Fruit fly (Drosophila melanogaster) whole organism, embryonic: ENCODE data around the gene RpL37A.

Source experiments
- ATbp ChIP-seq: fragments of 200-800 bp; sonication (Bioruptor generic); optimal IDR thresholded peaks from 2 replicates; lab custom pipeline; 2017; ENCODE audit warnings: missing biosample characterization, mild to moderate bottlenecking, missing genetic modification characterization, missing genetic modification reagents
- Asciz ChIP-seq: fragments of 200-800 bp; sonication (Bioruptor generic); optimal IDR thresholded peaks from 2 replicates; lab custom pipeline; 2017; ENCODE audit warnings: missing biosample characterization, mild to moderate bottlenecking, missing genetic modification characterization, missing genetic modification reagents
- CG10543 ChIP-seq: fragments of 200-800 bp; sonication (Bioruptor generic); optimal IDR thresholded peaks from 3 replicates; lab custom pipeline; 2017; ENCODE audit warnings: missing biosample characterization, mild to moderate bottlenecking, missing genetic modification characterization, moderate library complexity
- CG12071 ChIP-seq: fragments of 200-800 bp; sonication (Bioruptor generic); optimal IDR thresholded peaks from 3 replicates; lab custom pipeline; 2018; ENCODE audit warnings: missing biosample characterization, mild to moderate bottlenecking, missing genetic modification characterization
- CG14050 ChIP-seq: fragments of 200-800 bp; sonication (Bioruptor generic); IDR thresholded peaks from 3 replicates; pipeline ENCODE4 v1.3.6; 2022; ENCODE audit warnings: missing biosample characterization, missing genetic modification characterization
- CG14710 ChIP-seq: fragments of 200-800 bp; sonication (Bioruptor generic); optimal IDR thresholded peaks from 3 replicates; lab custom pipeline; 2019; ENCODE audit warnings: missing biosample characterization, mild to moderate bottlenecking, missing genetic modification characterization, moderate library complexity
- CG14860 ChIP-seq: fragments of 200-800 bp; sonication (Bioruptor generic); IDR thresholded peaks from 3 replicates; pipeline ENCODE4 v1.3.6; 2022; ENCODE audit warnings: missing biosample characterization, missing genetic modification characterization; ENCODE audit not compliant: partially characterized antibody
- CG14965 ChIP-seq: fragments of 200-800 bp; sonication (Bioruptor generic); optimal IDR thresholded peaks from 2 replicates; lab custom pipeline; 2016; ENCODE audit warnings: missing biosample characterization, missing genetic modification characterization, borderline replicate concordance
- CG18476 ChIP-seq: fragments of 200-800 bp; sonication (Bioruptor generic); optimal IDR thresholded peaks from 2 replicates; lab custom pipeline; 2016; ENCODE audit warnings: missing biosample characterization, mild to moderate bottlenecking, missing genetic modification characterization
- CG2202 ChIP-seq: fragments of 200-800 bp; sonication (Bioruptor generic); optimal IDR thresholded peaks from 2 replicates; lab custom pipeline; 2018; ENCODE audit warnings: missing biosample characterization, mild to moderate bottlenecking, missing genetic modification characterization
- CG2712 ChIP-seq: fragments of 200-800 bp; optimal IDR thresholded peaks from 3 replicates; lab custom pipeline; 2019; ENCODE audit warnings: missing biosample characterization, mild to moderate bottlenecking, missing genetic modification characterization, moderate library complexity
- CG32772 ChIP-seq: fragments of 200-800 bp; sonication (Bioruptor generic); IDR thresholded peaks from 2 replicates; pipeline ENCODE4 v1.3.6; 2022; ENCODE audit warnings: missing biosample characterization, missing genetic modification characterization
- CG4617 ChIP-seq: fragments of 200-800 bp; sonication (Bioruptor generic); optimal IDR thresholded peaks from 3 replicates; lab custom pipeline; 2016; ENCODE audit warnings: missing biosample characterization, missing genetic modification characterization, borderline replicate concordance
- CG6854 ChIP-seq: fragments of 200-800 bp; sonication (Bioruptor generic); optimal IDR thresholded peaks from 3 replicates; lab custom pipeline; 2017; ENCODE audit warnings: missing biosample characterization, mild to moderate bottlenecking, missing genetic modification characterization
- CG8290 ChIP-seq, 3 experiments: fragments of 200-800 bp; sonication (Bioruptor generic); optimal IDR thresholded peaks; 2 replicates each; lab custom pipeline; 2016 to 2019; ENCODE audit warnings: missing biosample characterization in 3 of 3, missing genetic modification characterization in 3 of 3, mild to moderate bottlenecking in 2 of 3, moderate library complexity in 1 of 3
- CG8765 ChIP-seq: fragments of 200-800 bp; sonication (Bioruptor generic); IDR thresholded peaks from 2 replicates; pipeline ENCODE4 v1.3.6; 2022; ENCODE audit warnings: missing biosample characterization, missing genetic modification characterization
- CTCF ChIP-seq: fragments of 200-800 bp; sonication (Bioruptor generic); optimal IDR thresholded peaks from 2 replicates; lab custom pipeline; 2017; ENCODE audit warnings: missing biosample characterization, mild to moderate bottlenecking, missing genetic modification characterization, moderate library complexity
- Eip74EF ChIP-seq, 2 experiments: fragments of 200-800 bp in 1 of 2; fragments of >200 bp in 1 of 2; sonication (Bioruptor generic) in 1 of 2; optimal IDR thresholded peaks; 2 replicates each; lab custom pipeline; 2017 to 2019; ENCODE audit warnings: missing biosample characterization in 2 of 2, missing genetic modification characterization in 2 of 2, mild to moderate bottlenecking in 1 of 2, moderate library complexity in 1 of 2
- Ets65A ChIP-seq: fragments of 200-800 bp; sonication (Bioruptor generic); peaks from one replicate; lab custom pipeline; 2016; ENCODE audit warnings: missing biosample characterization, missing genetic modification characterization
- HLH3B ChIP-seq: fragments of 200-800 bp; sonication (Bioruptor generic); IDR thresholded peaks from 2 replicates; pipeline ENCODE4 v1.3.6; 2022; ENCODE audit warnings: missing biosample characterization, missing genetic modification characterization
- HLH4C ChIP-seq: fragments of 200-800 bp; sonication (Bioruptor generic); IDR thresholded peaks from 3 replicates; pipeline ENCODE4 v1.3.6; 2022; ENCODE audit warnings: missing biosample characterization, missing genetic modification characterization; ENCODE audit not compliant: partially characterized antibody
- Mad ChIP-seq: fragments of 200-800 bp; sonication (Bioruptor generic); optimal IDR thresholded peaks from 2 replicates; lab custom pipeline; 2016; ENCODE audit warnings: missing biosample characterization, missing genetic modification characterization
- Side ChIP-seq: fragments of 200-800 bp; sonication (Bioruptor generic); optimal IDR thresholded peaks from 2 replicates; lab custom pipeline; 2016; ENCODE audit warnings: missing biosample characterization, missing genetic modification characterization
- Sry-β ChIP-seq: fragments of 200-800 bp; sonication (Bioruptor generic); optimal IDR thresholded peaks from 2 replicates; lab custom pipeline; 2018; ENCODE audit warnings: missing biosample characterization, mild to moderate bottlenecking, missing genetic modification characterization, moderate library complexity
- Stat92E ChIP-seq, 3 experiments: fragments of >200 bp in 2 of 3; fragments of 200-800 bp in 1 of 3; sonication (Bioruptor generic) in 1 of 3; optimal IDR thresholded peaks; 2 replicates each; lab custom pipeline; 2017 to 2019; ENCODE audit warnings: missing biosample characterization in 3 of 3, missing genetic modification characterization in 3 of 3, mild to moderate bottlenecking in 1 of 3, moderate library complexity in 1 of 3
- Tbp ChIP-seq: fragments of >200 bp; optimal IDR thresholded peaks from 2 replicates; lab custom pipeline; 2018; ENCODE audit warnings: missing biosample characterization, missing genetic modification characterization
- Trl ChIP-seq, 3 experiments: fragments of >200 bp in 2 of 3; fragments of 200-800 bp in 1 of 3; sonication (Bioruptor generic) in 1 of 3; optimal IDR thresholded peaks; 2 replicates in 1 of 3; 3 replicates in 2 of 3; lab custom pipeline; 2016 to 2017; ENCODE audit warnings: missing biosample characterization in 1 of 3, missing genetic modification characterization in 1 of 3
- abd-A ChIP-seq: fragments of 200-800 bp; sonication (Bioruptor generic); optimal IDR thresholded peaks from 3 replicates; lab custom pipeline; 2019; ENCODE audit warnings: missing biosample characterization, mild to moderate bottlenecking, missing genetic modification characterization, moderate library complexity
- ac ChIP-seq: fragments of 200-800 bp; sonication (Bioruptor generic); optimal IDR thresholded peaks from 3 replicates; lab custom pipeline; 2017; ENCODE audit warnings: missing biosample characterization, mild to moderate bottlenecking, missing genetic modification characterization
- cad ChIP-seq: fragments of >200 bp; optimal IDR thresholded peaks from 2 replicates; lab custom pipeline; 2017; ENCODE audit warnings: missing biosample characterization, missing genetic modification characterization
- cas ChIP-seq: fragments of 200-800 bp; sonication (Bioruptor generic); IDR thresholded peaks from 2 replicates; pipeline ENCODE4 v1.3.6; 2022; ENCODE audit warnings: missing biosample characterization, missing genetic modification characterization
- crp ChIP-seq, 2 experiments: fragments of 200-800 bp; sonication (Bioruptor generic); optimal IDR thresholded peaks; 2 replicates in 1 of 2; 3 replicates in 1 of 2; lab custom pipeline; 2017; ENCODE audit warnings: missing biosample characterization in 2 of 2, missing genetic modification characterization in 2 of 2, mild to moderate bottlenecking in 1 of 2, moderate library complexity in 1 of 2
- cwo ChIP-seq: fragments of 200-800 bp; sonication (Bioruptor generic); optimal IDR thresholded peaks from 3 replicates; lab custom pipeline; 2017; ENCODE audit warnings: missing biosample characterization, missing genetic modification characterization, mild to moderate bottlenecking, moderate library complexity, missing genetic modification reagents
- dan ChIP-seq: fragments of 200-800 bp; sonication (Bioruptor generic); IDR thresholded peaks from 2 replicates; pipeline ENCODE4 v1.3.6; 2022; ENCODE audit warnings: missing biosample characterization, missing genetic modification characterization
- h ChIP-seq: fragments of >200 bp; optimal IDR thresholded peaks from 2 replicates; lab custom pipeline; 2017
- insv ChIP-seq, 2 experiments: fragments of 200-800 bp; sonication (Bioruptor generic); optimal IDR thresholded peaks; 3 replicates each; lab custom pipeline; 2016 to 2018; ENCODE audit warnings: missing biosample characterization in 2 of 2, missing genetic modification characterization in 2 of 2
- jigr1 ChIP-seq: fragments of 200-800 bp; sonication (Bioruptor generic); IDR thresholded peaks from 3 replicates; pipeline ENCODE4 v1.3.6; 2022; ENCODE audit warnings: missing biosample characterization, missing genetic modification characterization
- luna ChIP-seq: fragments of 200-800 bp; sonication (Bioruptor generic); optimal IDR thresholded peaks from 2 replicates; lab custom pipeline; 2016; ENCODE audit warnings: missing biosample characterization, missing genetic modification characterization
- odd ChIP-seq: fragments of 200-800 bp; sonication (Bioruptor generic); optimal IDR thresholded peaks from 2 replicates; lab custom pipeline; 2017; ENCODE audit warnings: missing biosample characterization, mild to moderate bottlenecking, missing genetic modification characterization
- org-1 ChIP-seq: fragments of 200-800 bp; sonication (Bioruptor generic); optimal IDR thresholded peaks from 2 replicates; lab custom pipeline; 2017; ENCODE audit warnings: missing biosample characterization, missing genetic modification characterization
- ro ChIP-seq: fragments of 200-800 bp; sonication (Bioruptor generic); IDR thresholded peaks from 2 replicates; pipeline ENCODE4 v1.3.6; 2022; ENCODE audit warnings: missing biosample characterization, missing genetic modification characterization
- schlank ChIP-seq: fragments of 200-800 bp; sonication (Bioruptor generic); optimal IDR thresholded peaks from 2 replicates; lab custom pipeline; 2018; ENCODE audit warnings: missing biosample characterization, mild to moderate bottlenecking, missing genetic modification characterization
- sisA ChIP-seq: fragments of 200-800 bp; sonication (Bioruptor generic); IDR thresholded peaks from 2 replicates; pipeline ENCODE4 v1.3.6; 2022; ENCODE audit warnings: missing biosample characterization, missing genetic modification characterization
- tll ChIP-seq, 2 experiments: fragments of 200-800 bp in 1 of 2; fragments of >200 bp in 1 of 2; sonication (Bioruptor generic) in 1 of 2; optimal IDR thresholded peaks; 2 replicates each; lab custom pipeline; 2017 to 2019; ENCODE audit warnings: missing biosample characterization in 2 of 2, missing genetic modification characterization in 2 of 2, mild to moderate bottlenecking in 1 of 2, moderate library complexity in 1 of 2
- twi ChIP-seq: fragments of 200-800 bp; optimal IDR thresholded peaks from 2 replicates; lab custom pipeline; 2019; ENCODE audit warnings: missing biosample characterization, mild to moderate bottlenecking, missing genetic modification characterization, moderate library complexity
- tx ChIP-seq: fragments of 200-800 bp; sonication (Bioruptor generic); optimal IDR thresholded peaks from 2 replicates; lab custom pipeline; 2016; ENCODE audit warnings: missing biosample characterization, missing genetic modification characterization
- vvl ChIP-seq: fragments of 200-800 bp; sonication (Bioruptor generic); IDR thresholded peaks from 2 replicates; pipeline ENCODE4 v1.3.6; 2022; ENCODE audit warnings: missing biosample characterization, missing genetic modification characterization
- wek ChIP-seq: fragments of 200-800 bp; sonication (Bioruptor generic); optimal IDR thresholded peaks from 3 replicates; lab custom pipeline; 2018; ENCODE audit warnings: missing biosample characterization, mild to moderate bottlenecking, missing genetic modification characterization, moderate library complexity

The RpL37A gene

dm6 chr2L:5107626-5108272 is 37.0 kb downstream of the RpL37A start (continued):
- peak; percentile 97 for TF ChIP-seq Side (GFP tag; lab: Kevin White, UChicago)
- no peak for TF ChIP-seq wek
- TF ChIP-seq CG14710 (tag; lab: Kevin White, UChicago), result peak; percentile 86
- TF ChIP-seq HLH3B (GFP tag; lab: Robert Waterston, UW), result peak; percentile 92
- TF ChIP-seq Tbp (GFP tag; lab: Kevin White, UChicago), result no peak
- TF ChIP-seq vvl (GFP tag; lab: Robert Waterston, UW), result peak; percentile 94
- TF ChIP-seq CTCF (GFP tag; lab: Kevin White, UChicago), result no peak
- TF ChIP-seq Stat92E (GFP tag; optimal IDR thresholded peaks at IDR 0.05; lab: Kevin White, UChicago), result peak in 1 of 3 experiments; percentile 67
- no peak for TF ChIP-seq CG14860 (GFP tag; lab: Robert Waterston, UW)
- no peak for TF ChIP-seq h (lab: Kevin White, UChicago)
- TF ChIP-seq Sry-β (GFP tag; lab: Kevin White, UChicago), result no peak
- TF ChIP-seq CG8765 (GFP tag; lab: Robert Waterston, UW), result peak; percentile 76; the same call in 1 of the 2 replicates
- peak in 1 of 2 experiments; percentile 78 for TF ChIP-seq Trl (optimal IDR thresholded peaks at IDR 0.05; lab: Kevin White, UChicago)
- peak; percentile 95 for TF ChIP-seq Trl (GFP tag; optimal IDR thresholded peaks at IDR 0.05; lab: Kevin White, UChicago)
- TF ChIP-seq cad (GFP tag; lab: Kevin White, UChicago), result no peak
- TF ChIP-seq CG18476 (GFP tag; lab: Kevin White, UChicago), result peak; percentile 88
- TF ChIP-seq ac, result no peak
- TF ChIP-seq CG2712 (tag; lab: Kevin White, UChicago), result peak; percentile 94
- peak; percentile 82 for TF ChIP-seq twi (tag; lab: Kevin White, UChicago)
- TF ChIP-seq cwo (GFP tag; lab: Kevin White, UChicago), result peak; percentile 94
- peak; percentile 78 for TF ChIP-seq CG8290 (GFP tag; optimal IDR thresholded peaks at IDR 0.05; lab: Kevin White, UChicago)
- peak in 1 of 2 experiments; percentile 79 for TF ChIP-seq CG8290 (tag; optimal IDR thresholded peaks at IDR 0.05; lab: Kevin White, UChicago)
- TF ChIP-seq tll (GFP tag; optimal IDR thresholded peaks at IDR 0.05; lab: Kevin White, UChicago), result no peak
- peak; percentile 97 for TF ChIP-seq luna (GFP tag; lab: Kevin White, UChicago)
- peak; percentile 89 for TF ChIP-seq ro (GFP tag; lab: Robert Waterston, UW)
- TF ChIP-seq CG12071 (GFP tag; lab: Kevin White, UChicago), result peak; percentile 87
- peak; percentile 92 for TF ChIP-seq CG14050
- TF ChIP-seq crp (GFP tag; optimal IDR thresholded peaks at IDR 0.05; lab: Kevin White, UChicago), result peak in 1 of 2 experiments; percentile 59
- peak; percentile 98 for TF ChIP-seq sisA (GFP tag; lab: Robert Waterston, UW)
- TF ChIP-seq schlank, result peak; percentile 92
- TF ChIP-seq cas (GFP tag; lab: Robert Waterston, UW), result peak; percentile 94
- 0 out of 2 replicates have a peak, but pooled peaks have one; percentile 10 for TF ChIP-seq dan (GFP tag; lab: Robert Waterston, UW)
- peak; percentile 91 for TF ChIP-seq odd (GFP tag; lab: Kevin White, UChicago)
- TF ChIP-seq CG6854 (GFP tag; lab: Kevin White, UChicago), result peak; percentile 92
- peak; percentile 95 for TF ChIP-seq CG4617
- peak; percentile 94 for TF ChIP-seq org-1 (GFP tag; lab: Kevin White, UChicago)
- peak; percentile 96 for TF ChIP-seq ATbp (GFP tag; lab: Kevin White, UChicago)
- peak; percentile 94 for TF ChIP-seq CG10543 (GFP tag; lab: Kevin White, UChicago)
- peak; percentile 76 for TF ChIP-seq CG14965 (GFP tag; lab: Kevin White, UChicago)
- peak; percentile 89 for TF ChIP-seq Mad (GFP tag; lab: Kevin White, UChicago)
- peak in 1 of 2 experiments; percentile 33 for TF ChIP-seq insv (GFP tag; optimal IDR thresholded peaks at IDR 0.05; lab: Kevin White, UChicago)
- TF ChIP-seq tx (GFP tag; lab: Kevin White, UChicago), result peak; percentile 97
- TF ChIP-seq jigr1 (GFP tag; lab: Robert Waterston, UW), result peak; percentile 90
- TF ChIP-seq CG2202, result peak; percentile 61
- TF ChIP-seq Asciz, result peak; percentile 92
- TF ChIP-seq Ets65A (GFP tag; lab: Kevin White, UChicago), result peak; percentile 99
- TF ChIP-seq abd-A (tag; lab: Kevin White, UChicago), result peak; percentile 24
- TF ChIP-seq HLH4C (GFP tag; lab: Robert Waterston, UW), result no peak
- peak in 1 of 2 experiments; percentile 91 for TF ChIP-seq Eip74EF (GFP tag; optimal IDR thresholded peaks at IDR 0.05; lab: Kevin White, UChicago)
- peak; percentile 91 for TF ChIP-seq CG32772 (GFP tag; lab: Robert Waterston, UW)
